Worm (Caenorhabditis elegans): Measurements from ENCODE around the gene T03D8.6.

ce11 chrV:20790011-20790410, 30.1 kb downstream of the T03D8.6 start, which contains the start of gene Y44A6D.1:
- TF ChIP-seq T22C8.4 (GFP tag; IDR thresholded peaks at IDR 0.05) (no peak), ztf-23 (GFP tag; IDR thresholded peaks at IDR 0.05) (no peak)
